Fruit fly (Drosophila melanogaster) whole organism, prepupa: ENCODE measurements around the gene Lcp65Ag1.

Source experiments
- CG1621 ChIP-seq: fragments of 200-800 bp; sonication (Bioruptor generic); optimal IDR thresholded peaks from 3 replicates; lab custom pipeline; 2018; ENCODE audit warnings: missing biosample characterization, mild to moderate bottlenecking, missing genetic modification characterization
- CG8119 ChIP-seq: fragments of 200-800 bp; sonication (Bioruptor generic); IDR thresholded peaks from 3 replicates; pipeline ENCODE4 v1.3.6; 2022; ENCODE audit warnings: missing biosample characterization, missing genetic modification characterization
- CG8632 ChIP-seq: fragments of 200-800 bp; sonication (Bioruptor generic); optimal IDR thresholded peaks from 3 replicates; lab custom pipeline; 2016; ENCODE audit warnings: missing biosample characterization, missing genetic modification characterization
- Hr39 ChIP-seq: fragments of 200-800 bp; sonication (Bioruptor generic); optimal IDR thresholded peaks from 2 replicates; lab custom pipeline; 2016; ENCODE audit warnings: missing biosample characterization, missing genetic modification characterization
- pdm3 ChIP-seq: fragments of 200-800 bp; sonication (Bioruptor generic); optimal IDR thresholded peaks from 3 replicates; lab custom pipeline; 2016; ENCODE audit warnings: missing biosample characterization, missing genetic modification characterization

dm6 chr3L:6138018-6138417, 2.9 kb upstream of the Lcp65Ag1 start, which contains the start of gene Lcp65Ae:
- TF ChIP-seq CG8632 (GFP tag; lab: Kevin White, UChicago): no peak
- no peak for TF ChIP-seq Hr39 (GFP tag; lab: Kevin White, UChicago)
- no peak for TF ChIP-seq pdm3 (GFP tag; lab: Kevin White, UChicago)
- TF ChIP-seq CG8119 (GFP tag; lab: Robert Waterston, UW): no peak
- TF ChIP-seq CG1621 (tag; lab: Kevin White, UChicago): no peak
